Comparison of ENCODE assay signal across 1 fruit fly cellular context in the genomic region with DNA sequence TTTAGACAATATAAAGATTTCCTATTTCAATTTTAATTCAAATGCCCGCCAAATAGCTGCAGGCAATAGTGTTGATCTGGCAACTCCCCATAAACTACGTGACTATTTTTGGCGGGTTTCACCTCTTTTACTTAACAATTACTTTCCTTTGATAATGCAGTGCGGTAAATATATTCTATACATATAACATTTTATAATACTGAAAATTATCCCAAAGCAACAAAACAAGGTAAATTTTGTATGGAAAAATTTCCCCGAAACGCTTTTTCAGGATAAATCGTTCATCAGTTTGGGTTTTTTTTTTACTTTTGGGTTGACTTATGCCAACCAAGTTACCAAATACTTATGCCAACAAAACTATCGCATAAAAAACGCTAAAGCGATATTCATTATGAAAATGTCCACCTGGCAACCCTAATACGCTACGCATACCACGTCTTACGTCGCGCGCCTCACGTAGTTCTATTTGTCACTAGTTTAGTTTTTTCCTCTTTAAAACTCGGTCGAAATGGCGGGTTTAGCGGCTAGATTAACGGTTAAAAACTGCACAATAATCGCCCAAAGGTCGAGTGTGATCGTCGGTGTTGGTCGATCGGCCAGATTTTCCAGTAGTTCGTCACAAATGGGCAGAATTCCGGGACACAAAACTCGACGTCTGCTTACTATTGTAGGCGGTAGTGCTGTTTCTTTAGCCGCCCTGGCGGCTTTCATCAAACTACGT.
TF ChIP-seq lines count a peak whose summit lies in the region.

MICU3 (plus strand) TSS at position 442 of the 721 bp plus-strand sequence.

TF ChIP-seq in whole organism, embryonic, 481 proteins besides CTCF, POLR2A, EP300 and RAD21 (continued from another document and continues in another):
- TF ChIP-seq CG7786 (GFP tag; optimal IDR thresholded peaks at IDR 0.05; lab: Kevin White, UChicago), result peak; percentile 58
- peak; percentile 59 for TF ChIP-seq sna (GFP tag; IDR thresholded peaks at IDR 0.05; lab: Robert Waterston, UW; ENCODE audit: partially characterized antibody)
- peak; percentile 52 for TF ChIP-seq CG10366 (GFP tag; IDR thresholded peaks at IDR 0.05; lab: Robert Waterston, UW)
- TF ChIP-seq z (GFP tag; IDR thresholded peaks at IDR 0.05; lab: Robert Waterston, UW), result no peak
- TF ChIP-seq tap (tag; optimal IDR thresholded peaks at IDR 0.05; lab: Kevin White, UChicago), result no peak
- TF ChIP-seq CG4617 (GFP tag; optimal IDR thresholded peaks at IDR 0.05; lab: Kevin White, UChicago; ENCODE audit: borderline replicate concordance), result peak; percentile 49
- peak in 1 of 2 experiments; percentile 87 for TF ChIP-seq eve (GFP tag; optimal IDR thresholded peaks at IDR 0.05; lab: Kevin White, UChicago)
- peak; percentile 51 for TF ChIP-seq CG12942 (GFP tag; optimal IDR thresholded peaks at IDR 0.05; lab: Kevin White, UChicago)
- peak; percentile 44; the same call in 1 of the 2 replicates for TF ChIP-seq CG11247 (GFP tag; IDR thresholded peaks at IDR 0.05; lab: Robert Waterston, UW)
- TF ChIP-seq CG6175 (GFP tag; IDR thresholded peaks at IDR 0.05; lab: Robert Waterston, UW), result no peak
- TF ChIP-seq unpg (GFP tag; optimal IDR thresholded peaks at IDR 0.05; lab: Kevin White, UChicago), result peak; percentile 49
- TF ChIP-seq CG11093 (GFP tag; IDR thresholded peaks at IDR 0.05; lab: Robert Waterston, UW), result no peak
- TF ChIP-seq CG4820 (GFP tag; optimal IDR thresholded peaks at IDR 0.05; lab: Kevin White, UChicago), result peak; percentile 63
- TF ChIP-seq gcm2 (GFP tag; optimal IDR thresholded peaks at IDR 0.05; lab: Kevin White, UChicago), result no peak
- peak; percentile 66; the same call in 2 of the 3 replicates for TF ChIP-seq ci (GFP tag; IDR thresholded peaks at IDR 0.05; lab: Robert Waterston, UW)
- TF ChIP-seq ssp (GFP tag; IDR thresholded peaks at IDR 0.05; lab: Robert Waterston, UW), result peak; percentile 37; the same call in 1 of the 2 replicates
- TF ChIP-seq CG8089 (GFP tag; optimal IDR thresholded peaks at IDR 0.05; lab: Kevin White, UChicago), result peak; percentile 44
- TF ChIP-seq CHES-1-like (GFP tag; optimal IDR thresholded peaks at IDR 0.05; lab: Kevin White, UChicago), result peak; percentile 22
- peak; percentile 42; the same call in 1 of the 2 replicates for TF ChIP-seq bbx (GFP tag; IDR thresholded peaks at IDR 0.05; lab: Robert Waterston, UW; ENCODE audit: partially characterized antibody)
- peak; percentile 18 for TF ChIP-seq trem (tag; optimal IDR thresholded peaks at IDR 0.05; lab: Kevin White, UChicago)
- peak; percentile 56 for TF ChIP-seq CG12155 (GFP tag; optimal IDR thresholded peaks at IDR 0.05; lab: Kevin White, UChicago)
- TF ChIP-seq fd102C (GFP tag; optimal IDR thresholded peaks at IDR 0.05; lab: Kevin White, UChicago), result no peak
- peak; percentile 72; the same call in 2 of the 3 replicates for TF ChIP-seq zfh1 (GFP tag; IDR thresholded peaks at IDR 0.05; lab: Robert Waterston, UW)
- TF ChIP-seq Abd-B (GFP tag; optimal IDR thresholded peaks at IDR 0.05; lab: Kevin White, UChicago), result peak; percentile 77
- no peak for TF ChIP-seq CG15073 (GFP tag; optimal IDR thresholded peaks at IDR 0.05; lab: Kevin White, UChicago)
- peak; percentile 90 for TF ChIP-seq sens (GFP tag; lab: Kevin White, UChicago)
- peak; percentile 59 for TF ChIP-seq CG10543 (GFP tag; optimal IDR thresholded peaks at IDR 0.05; lab: Kevin White, UChicago)
- no peak for TF ChIP-seq CG6765 (GFP tag; optimal IDR thresholded peaks at IDR 0.05; lab: Kevin White, UChicago)
- TF ChIP-seq Xrp1 (GFP tag; IDR thresholded peaks at IDR 0.05; lab: Robert Waterston, UW), result peak; percentile 48; the same call in 1 of the 2 replicates
- no peak for TF ChIP-seq Lpt (GFP tag; optimal IDR thresholded peaks at IDR 0.05; lab: Kevin White, UChicago)
- TF ChIP-seq pita (GFP tag; optimal IDR thresholded peaks at IDR 0.05; lab: Kevin White, UChicago), result no peak
- TF ChIP-seq oc (tag; optimal IDR thresholded peaks at IDR 0.05; lab: Kevin White, UChicago), result no peak
- peak; percentile 75 for TF ChIP-seq CG12659 (GFP tag; optimal IDR thresholded peaks at IDR 0.05; lab: Kevin White, UChicago)
- TF ChIP-seq Adf1 (GFP tag; IDR thresholded peaks at IDR 0.05; lab: Robert Waterston, UW), result no peak
- no peak for TF ChIP-seq chn (GFP tag; optimal IDR thresholded peaks at IDR 0.05; lab: Kevin White, UChicago)
- no peak for TF ChIP-seq ERR (GFP tag; optimal IDR thresholded peaks at IDR 0.05; lab: Kevin White, UChicago)
- peak; percentile 84 for TF ChIP-seq nerfin-1 (tag; optimal IDR thresholded peaks at IDR 0.05; lab: Kevin White, UChicago)
- TF ChIP-seq Lim3 (GFP tag; IDR thresholded peaks at IDR 0.05; lab: Robert Waterston, UW), result 0 out of 2 replicates have a peak, but pooled peaks have one; percentile 36
- TF ChIP-seq yki (optimal IDR thresholded peaks at IDR 0.05; lab: Kevin White, UChicago), result no peak
- TF ChIP-seq mld (GFP tag; IDR thresholded peaks at IDR 0.05; lab: Robert Waterston, UW; ENCODE audit: partially characterized antibody), result no peak
- no peak for TF ChIP-seq CG3163 (GFP tag; optimal IDR thresholded peaks at IDR 0.05; lab: Kevin White, UChicago)
- TF ChIP-seq CG2875 (GFP tag; optimal IDR thresholded peaks at IDR 0.05; lab: Kevin White, UChicago), result no peak
- TF ChIP-seq CG2129 (GFP tag; IDR thresholded peaks at IDR 0.05; lab: Robert Waterston, UW; ENCODE audit: partially characterized antibody), result peak; percentile 71
- no peak for TF ChIP-seq odd (GFP tag; optimal IDR thresholded peaks at IDR 0.05; lab: Kevin White, UChicago)
- no peak for TF ChIP-seq ato (GFP tag; IDR thresholded peaks at IDR 0.05; lab: Robert Waterston, UW; ENCODE audit: partially characterized antibody)
- peak; percentile 71 for TF ChIP-seq CG8944 (GFP tag; optimal IDR thresholded peaks at IDR 0.05; lab: Kevin White, UChicago)
- TF ChIP-seq CG34422 (GFP tag; IDR thresholded peaks at IDR 0.05; lab: Robert Waterston, UW), result peak; percentile 48; the same call in 1 of the 3 replicates
- 0 out of 3 replicates have a peak, but pooled peaks have one; percentile 19 for TF ChIP-seq CG14050 (GFP tag; IDR thresholded peaks at IDR 0.05; lab: Robert Waterston, UW)
- TF ChIP-seq zf30C (GFP tag; optimal IDR thresholded peaks at IDR 0.05; lab: Kevin White, UChicago), result no peak
- TF ChIP-seq Hr39 (optimal IDR thresholded peaks at IDR 0.05; lab: Kevin White, UChicago), result no peak
- TF ChIP-seq Blimp-1 (GFP tag; optimal IDR thresholded peaks at IDR 0.05; lab: Kevin White, UChicago), result peak; percentile 52
- TF ChIP-seq CG11398 (GFP tag; optimal IDR thresholded peaks at IDR 0.05; lab: Kevin White, UChicago), result no peak
- peak; percentile 41 for TF ChIP-seq CG7556 (GFP tag; optimal IDR thresholded peaks at IDR 0.05; lab: Kevin White, UChicago)
- TF ChIP-seq Dek (tag; optimal IDR thresholded peaks at IDR 0.05; lab: Kevin White, UChicago), result peak; percentile 57
- TF ChIP-seq jigr1 (GFP tag; IDR thresholded peaks at IDR 0.05; lab: Robert Waterston, UW), result no peak
- TF ChIP-seq hbn (GFP tag; IDR thresholded peaks at IDR 0.05; lab: Robert Waterston, UW; ENCODE audit: partially characterized antibody), result peak; percentile 66; the same call in 1 of the 2 replicates
- TF ChIP-seq CG8388 (GFP tag; optimal IDR thresholded peaks at IDR 0.05; lab: Kevin White, UChicago), result peak; percentile 31
- TF ChIP-seq CrebB (tag; optimal IDR thresholded peaks at IDR 0.05; lab: Kevin White, UChicago), result no peak
- TF ChIP-seq Doc3 (GFP tag; IDR thresholded peaks at IDR 0.05; lab: Robert Waterston, UW; ENCODE audit: partially characterized antibody), result peak; percentile 80
- no peak for TF ChIP-seq CG6254 (GFP tag; optimal IDR thresholded peaks at IDR 0.05; lab: Kevin White, UChicago)
- TF ChIP-seq Hmr (GFP tag; optimal IDR thresholded peaks at IDR 0.05; lab: Kevin White, UChicago), result peak; percentile 30
- peak; percentile 59; the same call in 1 of the 2 replicates for TF ChIP-seq CG32772 (GFP tag; IDR thresholded peaks at IDR 0.05; lab: Robert Waterston, UW)
- peak; percentile 46; the same call in 1 of the 3 replicates for TF ChIP-seq CG7963 (GFP tag; IDR thresholded peaks at IDR 0.05; lab: Robert Waterston, UW; ENCODE audit: partially characterized antibody)
- TF ChIP-seq row (GFP tag; IDR thresholded peaks at IDR 0.05; lab: Robert Waterston, UW), result peak; percentile 90
- TF ChIP-seq bigmax (GFP tag; optimal IDR thresholded peaks at IDR 0.05; lab: Kevin White, UChicago), result no peak
- TF ChIP-seq Camta (GFP tag; optimal IDR thresholded peaks at IDR 0.05; lab: Kevin White, UChicago), result peak; percentile 18
- TF ChIP-seq CG9215 (GFP tag; IDR thresholded peaks at IDR 0.05; lab: Robert Waterston, UW), result peak; percentile 68; the same call in 1 of the 2 replicates
- peak; percentile 1 for TF ChIP-seq sug (tag; optimal IDR thresholded peaks at IDR 0.05; lab: Kevin White, UChicago)
- TF ChIP-seq cwo (GFP tag; optimal IDR thresholded peaks at IDR 0.05; lab: Kevin White, UChicago), result peak; percentile 16
- TF ChIP-seq tna (GFP tag; IDR thresholded peaks at IDR 0.05; lab: Robert Waterston, UW; ENCODE audit: partially characterized antibody), result no peak
- peak; percentile 76 for TF ChIP-seq Bgb (GFP tag; IDR thresholded peaks at IDR 0.05; lab: Robert Waterston, UW; ENCODE audit: partially characterized antibody)
- TF ChIP-seq Sin3A (optimal IDR thresholded peaks at IDR 0.05; lab: Kevin White, UChicago), result peak; percentile 52
- TF ChIP-seq Meics (GFP tag; optimal IDR thresholded peaks at IDR 0.05; lab: Kevin White, UChicago), result peak; percentile 74
- TF ChIP-seq CG13775 (GFP tag; optimal IDR thresholded peaks at IDR 0.05; lab: Kevin White, UChicago), result peak; percentile 64
- TF ChIP-seq CG7987 (GFP tag; optimal IDR thresholded peaks at IDR 0.05; lab: Kevin White, UChicago), result peak; percentile 16
- peak; percentile 71 for TF ChIP-seq CG3847 (GFP tag; IDR thresholded peaks at IDR 0.05; lab: Robert Waterston, UW)
- peak; percentile 66 for TF ChIP-seq Mad (GFP tag; optimal IDR thresholded peaks at IDR 0.05; lab: Kevin White, UChicago)
- TF ChIP-seq Ets97D (GFP tag; optimal IDR thresholded peaks at IDR 0.05; lab: Kevin White, UChicago), result peak; percentile 41
- peak; percentile 60 for TF ChIP-seq Sox102F (GFP tag; optimal IDR thresholded peaks at IDR 0.05; lab: Kevin White, UChicago)
- TF ChIP-seq Aef1 (GFP tag; IDR thresholded peaks at IDR 0.05; lab: Robert Waterston, UW), result no peak
- no peak for TF ChIP-seq D (optimal IDR thresholded peaks at IDR 0.05; lab: Kevin White, UChicago)
- peak; percentile 13 for TF ChIP-seq D (GFP tag; optimal IDR thresholded peaks at IDR 0.05; lab: Kevin White, UChicago)
- TF ChIP-seq CG3065 (GFP tag; optimal IDR thresholded peaks at IDR 0.05; lab: Kevin White, UChicago), result peak; percentile 6
- TF ChIP-seq Gug (GFP tag; IDR thresholded peaks at IDR 0.05; lab: Robert Waterston, UW), result peak; percentile 55; the same call in 3 of the 4 replicates
- peak; percentile 46 for TF ChIP-seq Myb (GFP tag; optimal IDR thresholded peaks at IDR 0.05; lab: Kevin White, UChicago)
- TF ChIP-seq CG17829 (tag; optimal IDR thresholded peaks at IDR 0.05; lab: Kevin White, UChicago), result peak; percentile 33
- no peak for TF ChIP-seq CG17612 (GFP tag; IDR thresholded peaks at IDR 0.05; lab: Robert Waterston, UW)
- no peak for TF ChIP-seq hth (optimal IDR thresholded peaks at IDR 0.05; lab: Kevin White, UChicago)
- no peak for TF ChIP-seq sim (GFP tag; IDR thresholded peaks at IDR 0.05; lab: Robert Waterston, UW)
- TF ChIP-seq wor (GFP tag; IDR thresholded peaks at IDR 0.05; lab: Robert Waterston, UW), result 0 out of 2 replicates have a peak, but pooled peaks have one; percentile 32
- no peak for TF ChIP-seq crol (GFP tag; IDR thresholded peaks at IDR 0.05; lab: Robert Waterston, UW)
- no peak for TF ChIP-seq sr (GFP tag; IDR thresholded peaks at IDR 0.05; lab: Robert Waterston, UW)
- TF ChIP-seq CG10274 (GFP tag; optimal IDR thresholded peaks at IDR 0.05; lab: Kevin White, UChicago), result peak; percentile 19
- peak; percentile 15 for TF ChIP-seq NK7.1 (GFP tag; optimal IDR thresholded peaks at IDR 0.05; lab: Kevin White, UChicago)
- peak; percentile 5 for TF ChIP-seq exex (tag; optimal IDR thresholded peaks at IDR 0.05; lab: Kevin White, UChicago)
- TF ChIP-seq CG11723 (GFP tag; optimal IDR thresholded peaks at IDR 0.05; lab: Kevin White, UChicago), result no peak
- no peak for TF ChIP-seq Asciz (GFP tag; optimal IDR thresholded peaks at IDR 0.05; lab: Kevin White, UChicago)
- no peak for TF ChIP-seq CG18262 (tag; optimal IDR thresholded peaks at IDR 0.05; lab: Kevin White, UChicago)
- TF ChIP-seq CoRest (tag; optimal IDR thresholded peaks at IDR 0.05; lab: Kevin White, UChicago), result peak; percentile 81
- 0 out of 3 replicates have a peak, but pooled peaks have one; percentile 38 for TF ChIP-seq ase (GFP tag; IDR thresholded peaks at IDR 0.05; lab: Robert Waterston, UW)
- TF ChIP-seq CG5245 (GFP tag; optimal IDR thresholded peaks at IDR 0.05; lab: Kevin White, UChicago), result peak; percentile 54
- TF ChIP-seq CG11696 (GFP tag; IDR thresholded peaks at IDR 0.05; lab: Robert Waterston, UW), result no peak
- peak; percentile 75 for TF ChIP-seq dysf (GFP tag; IDR thresholded peaks at IDR 0.05; lab: Robert Waterston, UW)
- peak; percentile 9 for TF ChIP-seq psq (GFP tag; optimal IDR thresholded peaks at IDR 0.05; lab: Kevin White, UChicago)
- peak; percentile 83 for TF ChIP-seq Sry-β (GFP tag; optimal IDR thresholded peaks at IDR 0.05; lab: Kevin White, UChicago)
- peak; percentile 53; the same call in 1 of the 2 replicates for TF ChIP-seq H2.0 (GFP tag; IDR thresholded peaks at IDR 0.05; lab: Robert Waterston, UW)
- TF ChIP-seq toy (GFP tag; IDR thresholded peaks at IDR 0.05; lab: Robert Waterston, UW), result no peak
- TF ChIP-seq Rfx (GFP tag; IDR thresholded peaks at IDR 0.05; lab: Robert Waterston, UW), result peak; percentile 83
- no peak for TF ChIP-seq D19A (tag; optimal IDR thresholded peaks at IDR 0.05; lab: Kevin White, UChicago)
- peak; percentile 43 for TF ChIP-seq CG8924 (tag; optimal IDR thresholded peaks at IDR 0.05; lab: Kevin White, UChicago)
- TF ChIP-seq CG12769 (tag; optimal IDR thresholded peaks at IDR 0.05; lab: Kevin White, UChicago), result peak; percentile 20
- no peak for TF ChIP-seq CG32767 (GFP tag; IDR thresholded peaks at IDR 0.05; lab: Robert Waterston, UW)
- no peak for TF ChIP-seq dm (GFP tag; optimal IDR thresholded peaks at IDR 0.05; lab: Kevin White, UChicago)
- TF ChIP-seq CG1024 (GFP tag; IDR thresholded peaks at IDR 0.05; lab: Robert Waterston, UW), result no peak
- TF ChIP-seq h (optimal IDR thresholded peaks at IDR 0.05; lab: Kevin White, UChicago), result no peak
- TF ChIP-seq CG10267 (tag; optimal IDR thresholded peaks at IDR 0.05; lab: Kevin White, UChicago), result peak; percentile 49
- no peak for TF ChIP-seq en (GFP tag; optimal IDR thresholded peaks at IDR 0.05; lab: Kevin White, UChicago)
- peak; percentile 63 for TF ChIP-seq fu2 (GFP tag; optimal IDR thresholded peaks at IDR 0.05; lab: Kevin White, UChicago)
- TF ChIP-seq CG11456 (GFP tag; IDR thresholded peaks at IDR 0.05; lab: Robert Waterston, UW), result peak; percentile 80
- peak; percentile 58 for TF ChIP-seq HLH4C (GFP tag; IDR thresholded peaks at IDR 0.05; lab: Robert Waterston, UW; ENCODE audit: partially characterized antibody)
